Fruit fly (Drosophila melanogaster): ENCODE data around the gene CG7465.

dm6 chr3L:4475704-4476103 lies 4.4 kb upstream of the CG7465 start:
- TF ChIP-seq h (optimal IDR thresholded peaks at IDR 0.05) (no peak), Sin3A (optimal IDR thresholded peaks at IDR 0.05) (no peak), psq (optimal IDR thresholded peaks at IDR 0.05) (no peak), Myc (optimal IDR thresholded peaks at IDR 0.05) (no peak), insv (optimal IDR thresholded peaks at IDR 0.05) (no peak), ttk (optimal IDR thresholded peaks at IDR 0.05) (no peak)

Data from Kc167 (cell line).